Fruit fly (Drosophila melanogaster) whole organism, pupa: ENCODE results near the gene Nle.
A peak's percentile ranks its signal among the peaks of the same experiment; 100 is the strongest.

Experiments
- CG10348 ChIP-seq: fragments of 200-800 bp; sonication (Bioruptor generic); IDR thresholded peaks from 2 replicates; pipeline ENCODE4 v1.3.6; 2022; ENCODE audit warnings: missing biosample characterization, missing genetic modification characterization
- CG12605 ChIP-seq: fragments of 200-800 bp; sonication (Bioruptor generic); IDR thresholded peaks from 2 replicates; pipeline ENCODE4 v1.3.6; 2022; ENCODE audit warnings: missing biosample characterization, missing genetic modification characterization
- CG13204 ChIP-seq: fragments of 200-800 bp; sonication (Bioruptor generic); optimal IDR thresholded peaks from 2 replicates; lab custom pipeline; 2018; ENCODE audit warnings: missing biosample characterization, mild to moderate bottlenecking, missing genetic modification characterization, moderate library complexity
- CG14655 ChIP-seq: fragments of 200-800 bp; sonication (Bioruptor generic); optimal IDR thresholded peaks from 3 replicates; lab custom pipeline; 2017; ENCODE audit warnings: mild to moderate bottlenecking, missing biosample characterization, missing genetic modification reagents, missing genetic modification characterization
- CG15710 ChIP-seq: fragments of 200-800 bp; sonication (Bioruptor generic); optimal IDR thresholded peaks from 2 replicates; lab custom pipeline; 2018; ENCODE audit warnings: missing biosample characterization, mild to moderate bottlenecking, missing genetic modification characterization, moderate library complexity
- CG17806 ChIP-seq: fragments of 200-800 bp; sonication (Bioruptor generic); optimal IDR thresholded peaks from 2 replicates; lab custom pipeline; 2018; ENCODE audit warnings: missing biosample characterization, mild to moderate bottlenecking, missing genetic modification characterization, moderate library complexity
- CG32121 ChIP-seq: fragments of 200-800 bp; sonication (Bioruptor generic); IDR thresholded peaks from 2 replicates; pipeline ENCODE4 v1.3.6; 2022; ENCODE audit warnings: missing biosample characterization, missing genetic modification characterization
- CG34367 ChIP-seq: fragments of 200-800 bp; sonication (Bioruptor generic); optimal IDR thresholded peaks from 2 replicates; lab custom pipeline; 2018; ENCODE audit warnings: missing biosample characterization, mild to moderate bottlenecking, missing genetic modification characterization
- CG4496 ChIP-seq: fragments of 200-800 bp; sonication (Bioruptor generic); IDR thresholded peaks from 3 replicates; pipeline ENCODE4 v1.3.6; 2022; ENCODE audit warnings: missing biosample characterization, missing genetic modification characterization
- CG8159 ChIP-seq: fragments of 200-800 bp; sonication (Bioruptor generic); optimal IDR thresholded peaks from 3 replicates; lab custom pipeline; 2018; ENCODE audit warnings: missing biosample characterization, mild to moderate bottlenecking, missing genetic modification characterization, moderate library complexity
- CG8301 ChIP-seq: fragments of 200-800 bp; sonication (Bioruptor generic); optimal IDR thresholded peaks from 2 replicates; lab custom pipeline; 2018; ENCODE audit warnings: missing biosample characterization, mild to moderate bottlenecking, missing genetic modification characterization
- CG9948 ChIP-seq: fragments of 200-800 bp; sonication (Bioruptor generic); optimal IDR thresholded peaks from 2 replicates; lab custom pipeline; 2018; ENCODE audit warnings: missing biosample characterization, mild to moderate bottlenecking, missing genetic modification characterization, moderate library complexity
- D1 ChIP-seq: fragments of 200-800 bp; sonication (Bioruptor generic); optimal IDR thresholded peaks from 2 replicates; lab custom pipeline; 2018; ENCODE audit warnings: missing biosample characterization, mild to moderate bottlenecking, missing genetic modification characterization, moderate library complexity
- EcR ChIP-seq: fragments of 200-800 bp; sonication (Bioruptor generic); optimal IDR thresholded peaks from 3 replicates; lab custom pipeline; 2019; ENCODE audit warnings: missing biosample characterization, missing genetic modification characterization, mild to moderate bottlenecking, moderate library complexity, missing genetic modification reagents
- Ets98B ChIP-seq: fragments of 200-800 bp; sonication (Bioruptor generic); IDR thresholded peaks from 2 replicates; pipeline ENCODE4 v1.3.6; 2022; ENCODE audit warnings: missing biosample characterization, missing genetic modification characterization
- Pif1A ChIP-seq: fragments of 200-800 bp; sonication (Bioruptor generic); optimal IDR thresholded peaks from 3 replicates; lab custom pipeline; 2016; ENCODE audit warnings: missing biosample characterization, missing genetic modification characterization
- Pif1B ChIP-seq: fragments of 200-800 bp; sonication (Bioruptor generic); optimal IDR thresholded peaks from 3 replicates; lab custom pipeline; 2016; ENCODE audit warnings: missing biosample characterization, missing genetic modification characterization
- Snoo ChIP-seq: fragments of 200-800 bp; sonication (Bioruptor generic); optimal IDR thresholded peaks from 3 replicates; lab custom pipeline; 2017; ENCODE audit warnings: missing biosample characterization, mild to moderate bottlenecking, missing genetic modification characterization, inconsistent platforms
- fd96Ca ChIP-seq: fragments of 200-800 bp; sonication (Bioruptor generic); IDR thresholded peaks from 3 replicates; pipeline ENCODE4 v1.3.6; 2022; ENCODE audit warnings: missing biosample characterization, missing genetic modification characterization
- gl ChIP-seq: fragments of 200-800 bp; sonication (Bioruptor generic); optimal IDR thresholded peaks from 2 replicates; lab custom pipeline; 2018; ENCODE audit warnings: missing biosample characterization, mild to moderate bottlenecking, missing genetic modification characterization
- rn ChIP-seq: fragments of 200-800 bp; sonication (Bioruptor generic); IDR thresholded peaks from 2 replicates; pipeline ENCODE4 v1.3.6; 2022; ENCODE audit warnings: missing biosample characterization, missing genetic modification characterization

Gene Nle

DNA sequence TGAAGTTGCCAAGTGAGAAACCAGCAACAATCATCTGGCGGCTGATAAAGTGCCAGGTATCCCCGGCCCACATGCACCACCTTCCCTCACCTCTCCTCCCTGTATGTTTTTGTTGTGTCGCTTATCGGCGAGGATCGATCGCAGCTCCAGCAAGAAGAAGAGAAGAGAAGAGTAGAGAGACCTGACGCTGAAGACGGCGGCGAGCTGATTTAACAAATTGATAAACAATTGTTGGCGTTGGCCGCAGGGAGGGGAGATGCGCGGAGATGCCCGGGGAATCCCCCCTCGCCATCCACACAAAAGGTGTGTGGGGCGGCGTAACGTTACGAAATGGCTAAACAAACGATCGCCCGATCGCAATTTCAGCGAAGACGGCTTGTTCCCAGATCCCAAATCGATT lies 34.2 kb downstream of the Nle start:
- TF ChIP-seq CG13204 (GFP tag; lab: Kevin White, UChicago) (peak; percentile 77), EcR (GFP tag; lab: Kevin White, UChicago) (peak; percentile 0), Snoo (tag; lab: Kevin White, UChicago) (no peak), Pif1A (GFP tag; lab: Kevin White, UChicago) (no peak)

- TF ChIP-seq CG13204 (GFP tag; lab: Kevin White, UChicago) (peak; percentile 13), CG4496 (GFP tag; lab: Robert Waterston, UW) (no peak; the same call in 2 of the 3 replicates), CG17806 (tag; lab: Kevin White, UChicago) (peak; percentile 57), CG15710 (tag; lab: Kevin White, UChicago) (peak; percentile 74), CG9948 (tag; lab: Kevin White, UChicago) (peak; percentile 65), CG34367 (tag; lab: Kevin White, UChicago) (peak; percentile 71), Pif1B (GFP tag; lab: Kevin White, UChicago) (peak; percentile 72), CG8159 (tag; lab: Kevin White, UChicago) (peak; percentile 57), CG8301 (tag; lab: Kevin White, UChicago) (peak; percentile 10), Pif1A (GFP tag; lab: Kevin White, UChicago) (peak; percentile 73), rn (GFP tag; lab: Robert Waterston, UW) (no peak), Ets98B (0 out of 2 replicates have a peak, but pooled peaks have one; percentile 10), Snoo (tag; lab: Kevin White, UChicago) (peak; percentile 91), CG10348 (GFP tag; lab: Robert Waterston, UW) (no peak), D1 (tag; lab: Kevin White, UChicago) (no peak), CG14655 (GFP tag; lab: Kevin White, UChicago) (peak; percentile 49), fd96Ca (peak; percentile 45; the same call in 1 of the 3 replicates)
- TF ChIP-seq, all 21 proteins: peak for 13
Measured at dm6 chr2L:530245-530644, 37.7 kb downstream of the Nle start.

- no peak for TF ChIP-seq D1 (tag; lab: Kevin White, UChicago)
- TF ChIP-seq EcR (GFP tag; lab: Kevin White, UChicago), result no peak
- no peak for TF ChIP-seq CG13204 (GFP tag; lab: Kevin White, UChicago)
- TF ChIP-seq CG9948 (tag; lab: Kevin White, UChicago), result no peak
- no peak for TF ChIP-seq CG17806 (tag; lab: Kevin White, UChicago)
- TF ChIP-seq CG34367 (tag; lab: Kevin White, UChicago), result no peak
- no peak for TF ChIP-seq CG14655 (GFP tag; lab: Kevin White, UChicago)
- no peak for TF ChIP-seq CG8159 (tag; lab: Kevin White, UChicago)
- no peak for TF ChIP-seq CG32121
- no peak for TF ChIP-seq CG15710 (tag; lab: Kevin White, UChicago)
- no peak for TF ChIP-seq CG12605 (GFP tag; lab: Robert Waterston, UW)
- no peak for TF ChIP-seq Ets98B
- no peak for TF ChIP-seq CG8301 (tag; lab: Kevin White, UChicago)
- no peak for TF ChIP-seq gl (tag; lab: Kevin White, UChicago)
- no peak for TF ChIP-seq CG4496 (GFP tag; lab: Robert Waterston, UW)
- TF ChIP-seq rn (GFP tag; lab: Robert Waterston, UW), result no peak
- no peak for TF ChIP-seq Pif1A (GFP tag; lab: Kevin White, UChicago)
- TF ChIP-seq Snoo (tag; lab: Kevin White, UChicago), result no peak
Measured at dm6 chr2L:527689-528088, 40.2 kb downstream of the Nle start.

- TF ChIP-seq Pif1A (GFP tag; lab: Kevin White, UChicago), result no peak
- peak; percentile 27 for TF ChIP-seq CG9948 (tag; lab: Kevin White, UChicago)
- peak; percentile 0 for TF ChIP-seq CG8301 (tag; lab: Kevin White, UChicago)
Measured at dm6 chr2L:526924-527307, 41.0 kb downstream of the Nle start.

DNA sequence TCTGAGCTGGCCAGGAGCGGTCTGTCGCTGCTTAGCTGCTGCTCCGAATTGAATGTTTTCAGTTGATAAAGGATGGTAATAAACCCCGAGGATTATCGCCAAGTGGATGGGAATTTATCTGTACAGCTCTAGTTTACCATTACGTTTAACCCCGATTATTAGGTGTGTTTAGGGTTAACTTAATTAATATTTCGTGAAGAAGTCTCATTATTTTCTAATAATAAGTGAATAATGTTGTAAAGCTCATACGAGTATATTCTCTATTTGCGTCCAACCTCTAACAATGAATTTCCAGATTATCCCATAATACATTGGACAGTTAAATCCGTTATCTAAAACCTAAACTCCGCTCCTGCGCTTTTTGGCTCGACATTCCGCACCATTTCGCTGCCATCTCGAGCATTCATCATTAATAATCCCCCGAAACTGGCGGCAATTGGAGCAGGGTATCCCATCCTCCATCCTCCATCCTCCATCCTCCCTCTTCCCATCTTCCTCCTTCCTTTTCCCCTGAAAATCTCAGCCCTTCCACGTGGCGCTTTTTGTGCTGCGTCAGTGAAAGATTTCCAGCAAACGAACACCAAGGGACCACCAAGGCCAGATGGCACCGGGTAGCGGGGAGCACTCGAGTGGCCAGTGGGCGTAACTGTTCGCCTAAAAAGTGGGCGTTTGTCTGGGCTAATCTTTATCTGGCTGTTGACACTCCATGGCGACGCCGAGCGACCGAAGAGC lies 41.6 kb downstream of the Nle start:
- TF ChIP-seq CG34367 (tag; lab: Kevin White, UChicago) (no peak), CG4496 (GFP tag; lab: Robert Waterston, UW) (no peak), CG8159 (tag; lab: Kevin White, UChicago) (peak; percentile 32), Snoo (tag; lab: Kevin White, UChicago) (peak; percentile 18), CG14655 (GFP tag; lab: Kevin White, UChicago) (peak; percentile 3)

DNA sequence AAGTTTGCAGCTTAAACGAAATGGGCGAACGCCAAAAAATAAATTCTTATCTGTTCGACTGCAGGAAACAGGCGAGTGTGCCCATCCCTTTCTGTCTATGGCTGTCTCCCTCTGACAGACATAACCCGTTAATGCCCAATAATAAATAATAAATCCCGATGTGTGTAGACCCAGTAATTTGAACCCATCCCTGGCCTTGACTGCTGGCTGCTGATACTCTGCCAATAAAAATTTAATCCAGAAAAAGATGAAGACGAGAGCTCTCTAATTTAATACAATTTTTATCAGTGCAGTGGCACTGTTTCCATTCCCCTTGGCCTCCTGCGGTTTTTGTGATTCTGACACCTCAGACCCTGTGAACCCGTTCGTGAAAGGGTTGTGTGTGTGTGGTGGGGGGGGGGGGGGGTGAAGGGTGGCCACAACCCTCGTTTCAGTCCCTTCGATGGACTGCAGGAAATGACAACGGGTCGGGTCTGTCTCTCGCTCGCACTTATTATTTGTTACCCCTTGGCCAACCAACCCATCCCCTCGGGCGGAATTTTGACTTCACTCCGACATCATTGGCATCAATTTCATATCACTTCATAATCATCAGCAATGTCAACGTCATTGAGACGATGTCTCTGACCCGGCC lies 42.3 kb downstream of the Nle start:
- TF ChIP-seq CG32121 (no peak), CG8159 (tag; lab: Kevin White, UChicago) (no peak), Snoo (tag; lab: Kevin White, UChicago) (no peak), CG13204 (GFP tag; lab: Kevin White, UChicago) (no peak), CG14655 (GFP tag; lab: Kevin White, UChicago) (no peak), CG34367 (tag; lab: Kevin White, UChicago) (no peak), CG17806 (tag; lab: Kevin White, UChicago) (no peak), Ets98B (no peak), CG12605 (GFP tag; lab: Robert Waterston, UW) (no peak), fd96Ca (no peak), gl (tag; lab: Kevin White, UChicago) (no peak), D1 (tag; lab: Kevin White, UChicago) (no peak), CG8301 (tag; lab: Kevin White, UChicago) (no peak), Pif1B (GFP tag; lab: Kevin White, UChicago) (no peak)
